Worm (Caenorhabditis elegans) whole organism, early embryonic: Measurements from ENCODE around the gene F55C12.6.

Source experiments
- B0310.2 ChIP-seq: sonication (generic microtip); optimal IDR thresholded peaks from 2 replicates; lab custom pipeline; 2016; ENCODE audit warnings: mild to moderate bottlenecking, missing genetic modification characterization, missing compliant biosample characterization
- F13C5.2 ChIP-seq: sonication (generic microtip); optimal IDR thresholded peaks from 2 replicates; lab custom pipeline; 2017; ENCODE audit warnings: mild to moderate bottlenecking, missing genetic modification characterization, inconsistent platforms, missing compliant biosample characterization
- aly-1 ChIP-seq: sonication (generic microtip); optimal IDR thresholded peaks from 2 replicates; lab custom pipeline; 2016; ENCODE audit warnings: missing genetic modification characterization, missing compliant biosample characterization
- ama-1 ChIP-seq: fragments of 150-350 bp; optimal IDR thresholded peaks from 2 replicates; lab custom pipeline; 2014
- ceh-13 ChIP-seq: fragments of 200-800 bp; sonication (Bioruptor generic); optimal IDR thresholded peaks from 2 replicates; lab custom pipeline; 2018; ENCODE audit warnings: mild to moderate bottlenecking, missing genetic modification characterization, missing compliant biosample characterization
- ceh-36 ChIP-seq: sonication (generic microtip); optimal IDR thresholded peaks from 2 replicates; lab custom pipeline; 2016; ENCODE audit warnings: missing genetic modification characterization, inconsistent platforms, missing compliant biosample characterization
- ets-7 ChIP-seq: sonication (generic microtip); optimal IDR thresholded peaks from 2 replicates; lab custom pipeline; 2016; ENCODE audit warnings: missing genotype, missing genetic modification characterization, missing compliant biosample characterization
- flt-1 ChIP-seq: fragments of 200-800 bp; sonication (Bioruptor generic); IDR thresholded peaks from 2 replicates; pipeline ENCODE4 v1.3.6; 2022; ENCODE audit warnings: missing genetic modification characterization, missing compliant biosample characterization
- hmbx-1 ChIP-seq: sonication (generic microtip); optimal IDR thresholded peaks from 2 replicates; lab custom pipeline; 2016; ENCODE audit warnings: mild to moderate bottlenecking, missing genetic modification characterization, missing compliant biosample characterization
- hmg-4 ChIP-seq: fragments of 200-800 bp; sonication (Bioruptor generic); optimal IDR thresholded peaks from 2 replicates; lab custom pipeline; 2018; ENCODE audit warnings: mild to moderate bottlenecking, missing genetic modification characterization, missing compliant biosample characterization
- hnd-1 ChIP-seq: sonication (generic microtip); optimal IDR thresholded peaks from 2 replicates; lab custom pipeline; 2016; ENCODE audit warnings: missing genetic modification characterization, missing compliant biosample characterization
- pes-1 ChIP-seq: fragments of 200-800 bp; sonication (Bioruptor generic); IDR thresholded peaks from 2 replicates; pipeline ENCODE4 v1.3.6; 2022; ENCODE audit warnings: missing genetic modification reagents, missing genetic modification characterization, missing compliant biosample characterization
- scrt-1 ChIP-seq: fragments of 200-800 bp; sonication (Bioruptor generic); IDR thresholded peaks from 2 replicates; pipeline ENCODE4 v1.3.6; 2022; ENCODE audit warnings: missing genetic modification characterization, missing compliant biosample characterization
- sea-1 ChIP-seq: fragments of 200-800 bp; sonication (Bioruptor generic); conservative IDR thresholded peaks from 2 replicates; pipeline ENCODE4 v1.3.6; 2022; ENCODE audit warnings: missing genetic modification characterization, missing compliant biosample characterization
- tbx-11 ChIP-seq: fragments of 200-800 bp; sonication (Bioruptor generic); IDR thresholded peaks from 2 replicates; pipeline ENCODE4 v1.3.6; 2022; ENCODE audit warnings: missing genetic modification characterization, missing compliant biosample characterization
- tbx-37 ChIP-seq: fragments of 200-800 bp; sonication (Bioruptor generic); conservative IDR thresholded peaks from 2 replicates; pipeline ENCODE4 v1.3.6; 2022; ENCODE audit warnings: missing genetic modification reagents, missing genetic modification characterization, missing compliant biosample characterization
- tra-4 ChIP-seq: sonication (generic microtip); optimal IDR thresholded peaks from 2 replicates; lab custom pipeline; 2017; ENCODE audit warnings: missing genetic modification characterization, missing compliant biosample characterization

F55C12.6 gene

DNA sequence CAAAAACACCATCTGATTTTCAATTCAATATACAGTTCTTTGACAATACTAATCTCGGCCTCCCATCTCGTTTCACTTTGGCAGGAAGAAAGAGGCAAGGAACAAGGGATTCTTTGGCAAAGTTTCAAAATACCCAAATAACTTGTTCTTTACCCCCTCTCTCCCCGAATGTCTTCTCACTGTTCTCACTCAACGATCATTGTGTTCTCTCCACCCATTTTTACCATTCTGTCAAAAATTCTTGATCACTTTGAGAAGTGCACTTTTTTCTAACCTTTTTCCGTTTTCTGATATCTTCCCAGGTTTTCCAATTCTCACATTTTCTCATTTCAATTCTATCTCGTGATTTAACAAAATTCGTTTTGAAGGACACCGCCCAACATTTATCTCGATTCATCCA lies 21.8 kb downstream of the F55C12.6 start, which contains the start of gene H41C03.1:
Gene H41C03.1, plus strand, starts transcription at position 301 of the 400 bp plus-strand sequence.
- TF ChIP-seq F13C5.2 (tag; lab: Kevin White, UChicago): no peak
- no peak for TF ChIP-seq tbx-37 (GFP tag; lab: Robert Waterston, UW)
- no peak for TF ChIP-seq B0310.2 (tag; lab: Kevin White, UChicago)
- TF ChIP-seq tra-4 (tag; lab: Kevin White, UChicago): no peak
- TF ChIP-seq hnd-1 (tag; lab: Kevin White, UChicago): no peak
- no peak for TF ChIP-seq hmbx-1
- no peak for TF ChIP-seq sea-1 (GFP tag; lab: Robert Waterston, UW)
- TF ChIP-seq ama-1 (lab: Kevin White, UChicago): no peak
- no peak for TF ChIP-seq hmg-4 (GFP tag; lab: Kevin White, UChicago)
- TF ChIP-seq flt-1 (GFP tag; lab: Robert Waterston, UW): no peak
- TF ChIP-seq ceh-13 (GFP tag; lab: Kevin White, UChicago): no peak
- no peak for TF ChIP-seq scrt-1 (GFP tag; lab: Robert Waterston, UW)
- no peak for TF ChIP-seq aly-1 (tag; lab: Kevin White, UChicago)
- TF ChIP-seq ets-7: no peak
- no peak for TF ChIP-seq ceh-36

DNA sequence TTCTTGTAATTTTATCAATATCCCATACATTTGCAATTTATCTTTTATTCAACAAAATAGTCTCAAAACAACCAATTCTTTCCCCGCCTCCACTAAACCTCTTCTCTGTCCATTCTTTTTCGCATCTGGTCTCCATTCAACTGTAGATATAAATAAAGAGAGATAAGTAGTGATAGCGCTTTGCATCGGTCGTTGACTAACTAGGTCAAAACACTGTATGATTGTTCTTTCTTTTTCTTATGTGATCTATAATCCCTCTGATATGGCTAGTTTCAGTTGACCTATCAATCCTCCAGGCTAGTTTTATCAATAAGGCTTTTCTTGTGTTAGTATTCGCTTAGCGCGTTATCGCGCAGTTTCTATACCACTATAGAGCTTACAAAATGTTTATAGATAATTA lies 22.7 kb downstream of the F55C12.6 start:
- no peak for TF ChIP-seq ets-7
- no peak for TF ChIP-seq ceh-36
- TF ChIP-seq hmg-4 (GFP tag; lab: Kevin White, UChicago): no peak
- no peak for TF ChIP-seq ceh-13 (GFP tag; lab: Kevin White, UChicago)
- TF ChIP-seq pes-1 (GFP tag; lab: Robert Waterston, UW): no peak
- TF ChIP-seq tbx-11 (GFP tag; lab: Robert Waterston, UW): no peak
- TF ChIP-seq F13C5.2 (tag; lab: Kevin White, UChicago): no peak
- TF ChIP-seq tra-4 (tag; lab: Kevin White, UChicago): no peak
- TF ChIP-seq sea-1 (GFP tag; lab: Robert Waterston, UW): no peak
- TF ChIP-seq hnd-1 (tag; lab: Kevin White, UChicago): no peak
- TF ChIP-seq ama-1 (lab: Kevin White, UChicago): no peak
- no peak for TF ChIP-seq aly-1 (tag; lab: Kevin White, UChicago)
- TF ChIP-seq flt-1 (GFP tag; lab: Robert Waterston, UW): no peak
- no peak for TF ChIP-seq scrt-1 (GFP tag; lab: Robert Waterston, UW)
- no peak for TF ChIP-seq tbx-37 (GFP tag; lab: Robert Waterston, UW)
- no peak for TF ChIP-seq hmbx-1
- TF ChIP-seq B0310.2 (tag; lab: Kevin White, UChicago): no peak

DNA sequence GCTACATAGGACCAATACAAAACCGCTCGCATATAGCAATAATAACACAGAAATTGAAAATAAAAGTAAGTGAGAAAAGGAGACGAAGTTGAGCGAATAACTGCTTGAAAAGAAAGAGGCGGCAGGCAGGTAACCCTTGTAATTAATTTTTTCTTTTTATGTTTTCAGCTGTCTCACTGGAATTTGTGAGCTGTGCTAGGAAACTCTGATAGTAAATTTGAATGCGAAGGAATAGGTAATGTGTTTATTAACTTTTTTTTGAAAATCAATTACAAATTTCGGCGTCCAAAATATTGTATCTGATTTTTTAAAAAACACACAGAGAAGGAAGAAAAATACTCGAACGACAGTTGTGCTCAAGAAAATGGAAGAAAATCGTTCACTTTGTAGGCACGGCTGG lies 23.9 kb downstream of the F55C12.6 start, which contains the start of gene H41C03.2:
Gene H41C03.2, minus strand, starts transcription at position 101 of the 400 bp plus-strand sequence.
- TF ChIP-seq aly-1 (tag; lab: Kevin White, UChicago) (no peak), F13C5.2 (tag; lab: Kevin White, UChicago) (no peak), flt-1 (GFP tag; lab: Robert Waterston, UW) (no peak), ceh-36 (no peak), sea-1 (GFP tag; lab: Robert Waterston, UW) (no peak), hmbx-1 (no peak), scrt-1 (GFP tag; lab: Robert Waterston, UW) (no peak), tbx-37 (GFP tag; lab: Robert Waterston, UW) (no peak), hmg-4 (GFP tag; lab: Kevin White, UChicago) (no peak), tbx-11 (GFP tag; lab: Robert Waterston, UW) (no peak), ceh-13 (GFP tag; lab: Kevin White, UChicago) (no peak), ama-1 (lab: Kevin White, UChicago) (no peak), pes-1 (GFP tag; lab: Robert Waterston, UW) (no peak), B0310.2 (tag; lab: Kevin White, UChicago) (no peak)

DNA sequence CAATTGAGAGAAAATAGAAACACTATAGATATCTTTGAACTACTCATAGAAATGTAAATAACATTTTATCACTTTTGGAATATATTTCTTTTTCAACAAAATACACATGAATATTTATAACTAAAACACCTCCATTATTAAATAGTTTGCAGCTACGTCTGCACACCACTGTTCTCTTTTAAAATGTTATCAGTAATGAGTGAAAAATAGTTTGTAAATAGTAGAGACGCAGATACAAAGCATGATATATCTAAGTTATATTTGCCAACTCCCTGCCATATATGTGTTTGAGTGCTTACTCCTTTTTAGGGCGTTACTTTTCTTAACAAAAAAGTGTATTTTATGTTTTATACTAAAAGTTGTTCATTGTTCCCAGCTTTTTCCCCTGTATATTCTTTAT lies 29.8 kb downstream of the F55C12.6 start:
- TF ChIP-seq pes-1 (GFP tag; lab: Robert Waterston, UW) (no peak), ceh-36 (no peak), sea-1 (GFP tag; lab: Robert Waterston, UW) (no peak), F13C5.2 (tag; lab: Kevin White, UChicago) (no peak), flt-1 (GFP tag; lab: Robert Waterston, UW) (no peak), aly-1 (tag; lab: Kevin White, UChicago) (no peak), ama-1 (lab: Kevin White, UChicago) (no peak), scrt-1 (GFP tag; lab: Robert Waterston, UW) (no peak), tra-4 (tag; lab: Kevin White, UChicago) (no peak), tbx-37 (GFP tag; lab: Robert Waterston, UW) (no peak), tbx-11 (GFP tag; lab: Robert Waterston, UW) (no peak), hmg-4 (GFP tag; lab: Kevin White, UChicago) (no peak), ets-7 (no peak), B0310.2 (tag; lab: Kevin White, UChicago) (no peak), hmbx-1 (no peak), hnd-1 (tag; lab: Kevin White, UChicago) (no peak), ceh-13 (GFP tag; lab: Kevin White, UChicago) (no peak)

DNA sequence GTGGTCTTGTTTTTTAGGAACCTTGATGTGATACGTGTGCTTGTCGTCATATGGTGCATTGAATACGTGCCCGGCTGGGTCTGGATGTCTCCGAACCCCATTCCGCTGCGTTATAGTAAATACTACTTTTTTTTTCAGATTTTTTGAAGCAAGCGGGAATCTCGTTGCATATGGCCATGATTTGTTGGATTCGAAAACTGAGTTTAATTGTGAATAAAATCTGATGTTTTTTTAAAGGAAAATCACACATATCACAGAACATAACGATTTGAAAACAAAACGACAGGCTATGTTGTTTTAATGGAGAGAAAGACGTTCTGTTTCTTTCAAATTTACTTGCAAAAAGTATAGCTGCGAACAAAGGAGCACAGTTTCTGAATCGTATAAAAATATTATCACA lies 30.5 kb downstream of the F55C12.6 start, which contains the start of the genes ZK1248.17 and H41C03.3:
Gene ZK1248.17, minus strand, starts transcription at position 101 of the 400 bp plus-strand sequence.
Gene H41C03.3, plus strand, starts transcription at position 337 of the 400 bp plus-strand sequence.
- no peak for TF ChIP-seq hmg-4 (GFP tag; lab: Kevin White, UChicago)
- no peak for TF ChIP-seq F13C5.2 (tag; lab: Kevin White, UChicago)
- TF ChIP-seq tbx-37 (GFP tag; lab: Robert Waterston, UW): no peak
- TF ChIP-seq hmbx-1: no peak
- no peak for TF ChIP-seq ama-1 (lab: Kevin White, UChicago)
- no peak for TF ChIP-seq aly-1 (tag; lab: Kevin White, UChicago)

DNA sequence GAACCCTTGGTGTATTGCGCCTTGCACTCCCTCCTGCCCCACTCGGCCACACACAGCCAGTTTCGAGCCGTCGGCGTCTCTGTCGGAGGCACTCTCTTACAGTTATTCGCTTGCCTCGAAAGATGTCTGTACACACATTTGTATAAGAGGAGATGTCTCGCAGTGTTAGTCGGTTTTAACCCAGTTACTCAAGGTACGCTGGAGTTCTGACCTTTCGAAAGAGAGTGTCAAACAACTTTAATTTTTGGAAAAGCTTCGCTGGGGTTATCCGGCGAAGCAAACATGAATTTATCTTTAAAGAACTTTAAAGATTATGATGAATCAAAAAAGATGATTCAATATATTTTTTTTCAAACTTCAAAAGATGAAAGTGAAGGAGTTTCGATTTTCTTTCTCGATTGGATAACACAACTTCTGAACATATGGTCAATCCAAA lies 31.2 kb downstream of the F55C12.6 start:
- TF ChIP-seq hnd-1 (tag; lab: Kevin White, UChicago) (peak; percentile 53), aly-1 (tag; lab: Kevin White, UChicago) (peak; percentile 40), ceh-36 (peak; percentile 96), F13C5.2 (tag; lab: Kevin White, UChicago) (peak; percentile 98), pes-1 (GFP tag; lab: Robert Waterston, UW) (peak; percentile 86), B0310.2 (tag; lab: Kevin White, UChicago) (peak; percentile 88), hmg-4 (GFP tag; lab: Kevin White, UChicago) (peak; percentile 96), flt-1 (GFP tag; lab: Robert Waterston, UW) (peak; percentile 72), tbx-37 (GFP tag; lab: Robert Waterston, UW) (peak; percentile 39), tbx-11 (GFP tag; lab: Robert Waterston, UW) (peak; percentile 79), tra-4 (tag; lab: Kevin White, UChicago) (peak; percentile 92), ama-1 (lab: Kevin White, UChicago) (peak; percentile 100), scrt-1 (GFP tag; lab: Robert Waterston, UW) (peak; percentile 67), hmbx-1 (peak; percentile 84), sea-1 (GFP tag; lab: Robert Waterston, UW) (peak; percentile 89), ets-7 (peak; percentile 80), ceh-13 (GFP tag; lab: Kevin White, UChicago) (peak; percentile 27)
